Worm (Caenorhabditis elegans): ENCODE measurements around the gene T22D1.8.

ce11 chrIV:6920063-6920462 is 13.9 kb upstream of the T22D1.8 start, which contains the start of gene T22D1.18:
- TF ChIP-seq nhr-12 (tag; optimal IDR thresholded peaks at IDR 0.05) = no peak
- TF ChIP-seq alr-1 (tag; optimal IDR thresholded peaks at IDR 0.05; ENCODE audit: borderline replicate concordance) = no peak
- TF ChIP-seq unc-130 (tag; optimal IDR thresholded peaks at IDR 0.05) = no peak
- TF ChIP-seq elt-3 (tag; optimal IDR thresholded peaks at IDR 0.05) = no peak
- no peak for TF ChIP-seq fkh-10 (GFP tag; optimal IDR thresholded peaks at IDR 0.05)
- no peak for TF ChIP-seq pqm-1 (tag; optimal IDR thresholded peaks at IDR 0.05)
